Fruit fly (Drosophila melanogaster): ENCODE measurements around the gene Usp12-46.

DNA sequence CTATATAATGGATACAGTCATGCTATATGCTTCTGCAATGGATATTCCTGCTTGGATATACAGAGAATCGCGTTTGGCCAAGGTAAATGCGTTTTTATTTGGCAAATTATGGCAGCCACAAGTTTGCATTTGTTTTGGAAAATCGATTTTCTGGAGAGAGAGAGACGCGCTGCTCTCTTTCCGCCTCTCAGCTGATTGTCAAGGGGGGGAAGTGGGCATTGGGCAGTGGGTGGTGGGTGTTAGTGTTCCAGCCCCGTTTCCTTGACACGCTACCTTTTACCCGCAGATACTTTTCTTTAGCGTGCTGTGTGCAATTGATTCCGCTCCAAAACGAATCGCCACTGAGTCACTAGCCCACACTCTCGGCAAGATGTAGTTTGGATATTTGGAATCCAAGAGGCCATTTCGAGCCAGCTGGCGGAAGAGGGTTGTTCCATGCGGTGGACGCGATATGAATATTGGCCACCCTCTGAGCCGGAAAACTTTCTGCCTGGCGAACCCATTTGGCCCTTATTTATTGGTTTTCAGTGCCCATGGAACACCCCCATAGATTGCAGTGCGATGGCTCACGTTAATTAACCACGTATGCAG is 4.6 kb downstream of the Usp12-46 start:
- TF ChIP-seq CG14655 (GFP tag; optimal IDR thresholded peaks at IDR 0.05) (no peak), CG32121 (GFP tag; IDR thresholded peaks at IDR 0.05) (no peak), CG12605 (GFP tag; IDR thresholded peaks at IDR 0.05) (no peak), EcR (GFP tag; optimal IDR thresholded peaks at IDR 0.05) (no peak), CG13204 (GFP tag; optimal IDR thresholded peaks at IDR 0.05) (no peak), D1 (tag; optimal IDR thresholded peaks at IDR 0.05) (no peak), CG10348 (GFP tag; IDR thresholded peaks at IDR 0.05) (no peak), CG34367 (tag; optimal IDR thresholded peaks at IDR 0.05) (no peak), Pif1B (GFP tag; optimal IDR thresholded peaks at IDR 0.05) (no peak)

Measured in whole organism, pupa.